Worm (Caenorhabditis elegans): Measurements from ENCODE around the gene dcs-1.
A peak's percentile ranks its signal among the peaks of the same experiment; 100 is the strongest.

The dcs-1 gene

DNA sequence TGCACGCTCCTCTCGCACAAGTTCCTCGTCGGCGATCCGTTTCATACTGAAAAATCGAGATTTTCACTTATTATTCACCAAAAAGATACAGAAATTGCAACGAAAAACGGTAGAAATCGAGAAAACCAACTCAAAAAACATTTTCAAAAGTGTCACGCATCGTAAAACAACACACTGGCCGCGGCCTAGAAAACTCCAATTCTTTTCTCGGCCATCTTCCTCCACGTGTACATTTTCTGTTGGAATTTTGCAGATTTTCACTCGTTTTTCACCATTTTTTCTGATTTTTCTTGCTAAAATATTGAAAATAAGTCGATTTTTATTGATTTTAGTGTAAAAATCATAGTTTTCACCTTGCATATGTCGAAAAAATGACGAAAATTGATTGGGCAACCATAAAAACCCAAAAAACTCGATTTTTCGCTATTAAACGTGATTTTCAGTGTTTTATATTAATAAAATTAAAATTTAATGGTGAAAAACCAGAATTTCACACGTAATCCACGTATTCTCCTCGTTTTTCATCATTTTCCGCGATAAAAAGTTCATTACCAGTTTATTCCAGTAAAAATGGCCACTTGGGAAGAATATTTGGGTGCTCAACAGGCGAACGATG, at the start of gene dcs-1, which contains the start of gene sec-23:
TSS of gene dcs-1 (minus strand) at position 46 of the 616 bp plus-strand sequence.
TSS of gene sec-23 (plus strand) at position 566 of the 616 bp plus-strand sequence.
- TF ChIP-seq pha-4 (tag; optimal IDR thresholded peaks at IDR 0.05) (peak; percentile 32), lin-39 (tag; optimal IDR thresholded peaks at IDR 0.05) (no peak), daf-12 (tag; optimal IDR thresholded peaks at IDR 0.05) (no peak), ceh-16 (tag; optimal IDR thresholded peaks at IDR 0.05) (no peak), R02D3.7 (tag; optimal IDR thresholded peaks at IDR 0.05) (no peak), unc-62 (GFP tag; optimal IDR thresholded peaks at IDR 0.05) (no peak), nhr-43 (tag; optimal IDR thresholded peaks at IDR 0.05; ENCODE audit: poor library complexity, severe bottlenecking) (no peak), aly-2 (tag; optimal IDR thresholded peaks at IDR 0.05) (no peak), jun-1 (tag; optimal IDR thresholded peaks at IDR 0.05) (no peak), nhr-28 (tag; optimal IDR thresholded peaks at IDR 0.05) (no peak), hmg-11 (tag; optimal IDR thresholded peaks at IDR 0.05) (peak; percentile 15), pqm-1 (tag; optimal IDR thresholded peaks at IDR 0.05) (no peak), nhr-23 (tag; optimal IDR thresholded peaks at IDR 0.05) (no peak), ceh-82 (tag; optimal IDR thresholded peaks at IDR 0.05) (no peak), ama-1 (optimal IDR thresholded peaks at IDR 0.05) (no peak), nhr-11 (tag; optimal IDR thresholded peaks at IDR 0.05) (no peak), lin-15B (tag; optimal IDR thresholded peaks at IDR 0.05) (peak; percentile 28)

DNA sequence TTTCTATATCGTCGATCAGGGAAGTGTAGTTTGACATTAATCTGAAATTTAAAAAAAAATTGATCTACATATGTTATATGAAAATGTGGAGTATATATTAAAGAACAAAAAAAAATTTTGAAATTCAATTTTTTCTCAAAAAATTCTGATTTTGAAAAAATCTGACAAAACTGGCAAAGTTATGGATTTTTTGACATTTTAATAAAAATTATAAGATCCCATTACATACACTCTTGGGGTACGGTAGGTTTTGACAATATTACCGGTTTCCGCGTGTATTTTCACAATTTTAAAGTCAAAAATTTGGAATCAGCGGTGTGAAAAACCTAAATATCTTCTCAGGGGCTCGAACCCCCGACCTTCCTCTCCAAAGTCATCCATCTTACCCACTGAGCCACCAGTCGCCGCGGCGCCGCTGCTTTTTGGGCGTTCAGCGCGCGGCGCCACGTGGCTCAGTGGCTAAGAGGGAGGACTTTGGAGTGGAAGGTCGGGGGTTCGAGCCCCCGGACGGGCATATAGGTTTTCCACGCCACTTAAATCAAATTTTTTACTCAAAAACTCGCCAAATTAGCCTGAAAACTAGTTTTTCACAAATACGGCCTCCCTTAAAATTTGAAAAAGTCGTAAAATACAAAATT, 48.0 kb upstream of the dcs-1 start, which contains the start of gene Y113G7A.14:
TSS of gene Y113G7A.14 (minus strand) at position 51 of the 638 bp plus-strand sequence.
- TF ChIP-seq fkh-2 (tag; optimal IDR thresholded peaks at IDR 0.05), result no peak
- TF ChIP-seq ceh-16 (tag; optimal IDR thresholded peaks at IDR 0.05), result no peak
- TF ChIP-seq nhr-25 (tag; optimal IDR thresholded peaks at IDR 0.05), result no peak
- no peak for TF ChIP-seq ZK546.5 (tag; optimal IDR thresholded peaks at IDR 0.05)
- no peak for TF ChIP-seq egl-27 (tag; optimal IDR thresholded peaks at IDR 0.05)
- no peak for TF ChIP-seq elt-3 (tag; optimal IDR thresholded peaks at IDR 0.05)
- TF ChIP-seq nhr-77 (tag; optimal IDR thresholded peaks at IDR 0.05), result no peak
- TF ChIP-seq ceh-9 (tag; optimal IDR thresholded peaks at IDR 0.05), result no peak

DNA sequence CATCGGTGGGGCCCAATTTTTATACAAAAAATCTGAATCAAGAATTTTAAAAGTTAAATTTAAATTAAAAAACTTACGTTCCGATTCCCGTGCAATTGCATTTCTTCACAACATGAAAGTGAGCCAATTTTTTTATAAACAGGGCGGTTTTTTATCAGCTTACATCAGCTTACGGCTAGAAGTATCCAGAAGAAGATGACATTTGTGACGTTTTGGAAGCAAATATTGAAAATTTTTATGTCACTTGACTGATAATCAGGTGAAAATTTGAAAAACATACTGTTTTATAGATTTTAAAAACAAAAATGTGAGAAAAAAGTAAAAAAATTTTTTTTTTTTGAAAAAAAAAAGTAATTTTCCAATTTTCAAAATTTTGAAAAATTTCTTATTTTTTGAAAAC, 44.7 kb upstream of the dcs-1 start, which contains the start of gene Y113G7A.22:
TSS of gene Y113G7A.22 (minus strand) at position 101 of the 400 bp plus-strand sequence.
- no peak for TF ChIP-seq lin-15B (tag; optimal IDR thresholded peaks at IDR 0.05)
- no peak for TF ChIP-seq fkh-10 (GFP tag; optimal IDR thresholded peaks at IDR 0.05)
- no peak for TF ChIP-seq mml-1 (tag; optimal IDR thresholded peaks at IDR 0.05)
- TF ChIP-seq ztf-11 (tag; optimal IDR thresholded peaks at IDR 0.05), result no peak

DNA sequence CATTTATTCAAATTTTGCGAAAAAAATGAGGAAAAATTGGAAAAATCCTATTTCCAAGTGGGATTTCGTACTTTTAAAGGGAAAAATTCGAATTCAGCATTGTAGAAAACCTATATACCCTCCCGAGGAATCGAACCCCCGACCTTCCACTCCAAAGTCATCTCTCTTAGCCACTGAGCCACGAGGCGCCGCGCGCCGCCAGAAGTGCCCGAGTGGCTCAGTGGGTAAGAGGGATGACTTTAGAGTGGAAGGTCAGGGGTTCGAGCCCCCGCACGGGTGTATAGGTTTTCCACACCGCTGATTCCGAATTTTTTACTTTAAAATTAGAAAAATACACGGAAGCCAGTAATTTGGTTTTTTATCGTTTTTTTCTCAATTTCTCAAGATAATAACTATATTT, 44.3 kb upstream of the dcs-1 start:
- no peak for TF ChIP-seq jun-1 (tag; optimal IDR thresholded peaks at IDR 0.05)
- no peak for TF ChIP-seq elt-3 (tag; optimal IDR thresholded peaks at IDR 0.05)
- TF ChIP-seq R02D3.7 (tag; optimal IDR thresholded peaks at IDR 0.05), result no peak
- TF ChIP-seq nhr-76 (tag; optimal IDR thresholded peaks at IDR 0.05), result no peak
- TF ChIP-seq nhr-25 (tag; optimal IDR thresholded peaks at IDR 0.05), result no peak
- no peak for TF ChIP-seq tbx-2 (tag; optimal IDR thresholded peaks at IDR 0.05)
- no peak for TF ChIP-seq unc-39 (tag; optimal IDR thresholded peaks at IDR 0.05)
- TF ChIP-seq daf-12 (tag; optimal IDR thresholded peaks at IDR 0.05), result no peak
- TF ChIP-seq aly-2 (tag; optimal IDR thresholded peaks at IDR 0.05), result no peak

DNA sequence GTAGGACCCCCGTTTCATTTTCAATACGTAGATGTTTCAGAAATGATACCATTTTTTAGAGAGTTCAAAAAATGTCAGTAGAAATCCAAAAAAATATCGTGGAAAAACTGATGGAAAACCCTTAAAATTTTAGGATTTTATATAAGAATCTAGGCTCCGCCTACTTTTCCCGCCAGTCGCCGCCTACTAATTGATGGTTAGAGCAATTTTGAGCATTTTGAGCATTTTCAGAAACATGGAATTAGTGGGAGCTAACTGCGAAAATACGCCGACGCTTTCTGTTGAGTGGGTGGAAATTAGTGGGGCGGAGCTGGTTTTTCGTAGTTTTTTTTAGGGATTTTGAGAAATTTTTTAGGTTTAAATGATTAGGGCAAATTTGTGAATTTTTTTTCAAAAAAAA, 42.6 kb upstream of the dcs-1 start, which contains the start of gene ssu-1:
TSS of gene ssu-1 (minus strand) at position 101 of the 400 bp plus-strand sequence.
- TF ChIP-seq ztf-4 (tag; optimal IDR thresholded peaks at IDR 0.05) (no peak), nfya-1 (tag; optimal IDR thresholded peaks at IDR 0.05; ENCODE audit: insufficient read depth) (no peak), elt-1 (tag; optimal IDR thresholded peaks at IDR 0.05) (no peak), lin-39 (tag; optimal IDR thresholded peaks at IDR 0.05) (no peak), jun-1 (tag; optimal IDR thresholded peaks at IDR 0.05) (no peak)
